Fruit fly (Drosophila melanogaster): ENCODE results near the gene Sfp24C1.

Sfp24C1 gene

dm6 chr2L:3657349-3658142 is 42.9 kb upstream of the Sfp24C1 start (continued):
- TF ChIP-seq chn (GFP tag; optimal IDR thresholded peaks at IDR 0.05), result no peak
- no peak for TF ChIP-seq mld (GFP tag; IDR thresholded peaks at IDR 0.05; ENCODE audit: partially characterized antibody)
- TF ChIP-seq Ptx1 (GFP tag; IDR thresholded peaks at IDR 0.05), result peak; percentile 53
- no peak for TF ChIP-seq CG12299 (tag; optimal IDR thresholded peaks at IDR 0.05)
- TF ChIP-seq CG4730 (GFP tag; IDR thresholded peaks at IDR 0.05), result peak; percentile 38; the same call in 1 of the 2 replicates
- peak; percentile 73 for TF ChIP-seq CG1832 (GFP tag; optimal IDR thresholded peaks at IDR 0.05)
- no peak for TF ChIP-seq danr (GFP tag; IDR thresholded peaks at IDR 0.05)
- TF ChIP-seq CG6689 (GFP tag; IDR thresholded peaks at IDR 0.05), result no peak
- peak; percentile 81 for TF ChIP-seq bbx (GFP tag; IDR thresholded peaks at IDR 0.05; ENCODE audit: partially characterized antibody)
- no peak for TF ChIP-seq rib (GFP tag; IDR thresholded peaks at IDR 0.05)
- TF ChIP-seq Opbp (GFP tag; IDR thresholded peaks at IDR 0.05; ENCODE audit: partially characterized antibody), result peak; percentile 69
- no peak for TF ChIP-seq CG5180 (GFP tag; optimal IDR thresholded peaks at IDR 0.05)
- no peak for TF ChIP-seq nom (GFP tag; optimal IDR thresholded peaks at IDR 0.05)
- TF ChIP-seq caup (GFP tag; optimal IDR thresholded peaks at IDR 0.05; ENCODE audit: severe bottlenecking), result peak; percentile 27
- TF ChIP-seq ems (GFP tag; optimal IDR thresholded peaks at IDR 0.05), result no peak
- TF ChIP-seq Usf (GFP tag; optimal IDR thresholded peaks at IDR 0.05), result no peak
- no peak for TF ChIP-seq Lim3 (GFP tag; IDR thresholded peaks at IDR 0.05)
- TF ChIP-seq ranshi (GFP tag; IDR thresholded peaks at IDR 0.05), result peak; percentile 39; the same call in 1 of the 2 replicates
- no peak for TF ChIP-seq dimm (GFP tag; IDR thresholded peaks at IDR 0.05)
- TF ChIP-seq CG9932 (GFP tag; IDR thresholded peaks at IDR 0.05), result peak; percentile 63; the same call in 1 of the 2 replicates
- no peak for TF ChIP-seq H2.0 (GFP tag; IDR thresholded peaks at IDR 0.05)
- peak; percentile 72; the same call in 2 of the 3 replicates for TF ChIP-seq row (GFP tag; IDR thresholded peaks at IDR 0.05)
- TF ChIP-seq CG7963 (GFP tag; IDR thresholded peaks at IDR 0.05; ENCODE audit: partially characterized antibody), result no peak
- no peak for TF ChIP-seq pfk (GFP tag; optimal IDR thresholded peaks at IDR 0.05)
- no peak for TF ChIP-seq bigmax (GFP tag; optimal IDR thresholded peaks at IDR 0.05)
- TF ChIP-seq onecut (GFP tag; IDR thresholded peaks at IDR 0.05), result peak; percentile 15; the same call in 1 of the 2 replicates
- TF ChIP-seq aop (GFP tag; IDR thresholded peaks at IDR 0.05), result no peak
- peak; percentile 62 for TF ChIP-seq pnt (GFP tag; optimal IDR thresholded peaks at IDR 0.05)
- peak; percentile 69 for TF ChIP-seq CG10321 (GFP tag; IDR thresholded peaks at IDR 0.05)
- peak; percentile 95 for TF ChIP-seq sens (GFP tag)
- TF ChIP-seq HLH54F (GFP tag; optimal IDR thresholded peaks at IDR 0.05), result peak; percentile 29
- no peak for TF ChIP-seq CG7372 (GFP tag; IDR thresholded peaks at IDR 0.05)
- no peak for TF ChIP-seq CG9797 (GFP tag; optimal IDR thresholded peaks at IDR 0.05)
- TF ChIP-seq CG1602 (GFP tag; optimal IDR thresholded peaks at IDR 0.05), result peak; percentile 23
- no peak for TF ChIP-seq Awh (GFP tag; IDR thresholded peaks at IDR 0.05)
- TF ChIP-seq fd96Cb (tag; optimal IDR thresholded peaks at IDR 0.05), result no peak
- peak; percentile 43; the same call in 1 of the 2 replicates for TF ChIP-seq unc-4 (GFP tag; IDR thresholded peaks at IDR 0.05; ENCODE audit: partially characterized antibody)
- TF ChIP-seq tio (GFP tag; optimal IDR thresholded peaks at IDR 0.05), result no peak
- TF ChIP-seq CG6683 (GFP tag; optimal IDR thresholded peaks at IDR 0.05), result no peak
- no peak for TF ChIP-seq CG4282 (GFP tag; optimal IDR thresholded peaks at IDR 0.05)
- peak; percentile 51 for TF ChIP-seq CG14710 (tag; optimal IDR thresholded peaks at IDR 0.05)
- peak; percentile 62 for TF ChIP-seq CG14441 (GFP tag; IDR thresholded peaks at IDR 0.05)
- TF ChIP-seq nmo (GFP tag; optimal IDR thresholded peaks at IDR 0.05), result peak; percentile 79
- no peak for TF ChIP-seq CG9215 (GFP tag; IDR thresholded peaks at IDR 0.05)
- TF ChIP-seq HmgD (GFP tag; optimal IDR thresholded peaks at IDR 0.05), result peak; percentile 75
- TF ChIP-seq CG3407 (GFP tag; optimal IDR thresholded peaks at IDR 0.05), result no peak
- peak; percentile 76 for TF ChIP-seq Side (GFP tag; optimal IDR thresholded peaks at IDR 0.05)
- TF ChIP-seq repo (GFP tag; optimal IDR thresholded peaks at IDR 0.05), result peak; percentile 15
- peak; percentile 48 to 60 for TF ChIP-seq Trl (optimal IDR thresholded peaks at IDR 0.05)
- TF ChIP-seq Trl (GFP tag; optimal IDR thresholded peaks at IDR 0.05), result peak; percentile 74
